Fruit fly (Drosophila melanogaster) whole organism, embryonic: ENCODE measurements around the gene CG43291.

Source experiments
- CG10209 ChIP-seq: fragments of 200-800 bp; sonication (Bioruptor generic); optimal IDR thresholded peaks from 3 replicates; lab custom pipeline; 2017; ENCODE audit warnings: missing biosample characterization, mild to moderate bottlenecking, missing genetic modification characterization, missing genetic modification reagents
- CG2116 ChIP-seq: fragments of 200-800 bp; sonication (Bioruptor generic); optimal IDR thresholded peaks from 3 replicates; lab custom pipeline; 2018; ENCODE audit warnings: missing biosample characterization, mild to moderate bottlenecking, missing genetic modification characterization
- CG2120 ChIP-seq: fragments of 200-800 bp; sonication (Bioruptor generic); optimal IDR thresholded peaks from 3 replicates; lab custom pipeline; 2016; ENCODE audit warnings: missing biosample characterization, missing genetic modification characterization
- CG2712 ChIP-seq: fragments of 200-800 bp; optimal IDR thresholded peaks from 3 replicates; lab custom pipeline; 2019; ENCODE audit warnings: missing biosample characterization, mild to moderate bottlenecking, missing genetic modification characterization, moderate library complexity
- CG3065 ChIP-seq: fragments of 200-800 bp; sonication (Bioruptor generic); optimal IDR thresholded peaks from 2 replicates; lab custom pipeline; 2016; ENCODE audit warnings: missing biosample characterization, missing genetic modification characterization
- CG34376 ChIP-seq: fragments of 200-800 bp; sonication (Bioruptor generic); optimal IDR thresholded peaks from 2 replicates; lab custom pipeline; 2018; ENCODE audit warnings: missing biosample characterization, mild to moderate bottlenecking, missing genetic modification characterization
- CG3847 ChIP-seq: fragments of 200-800 bp; sonication (Bioruptor generic); IDR thresholded peaks from 2 replicates; pipeline ENCODE4 v1.3.6; 2022; ENCODE audit warnings: missing biosample characterization, missing genetic modification characterization
- CG5953 ChIP-seq: fragments of 200-800 bp; sonication (Bioruptor generic); IDR thresholded peaks from 2 replicates; pipeline ENCODE4 v1.3.6; 2022; ENCODE audit warnings: missing biosample characterization, missing genetic modification characterization
- CG7556 ChIP-seq: fragments of 200-800 bp; sonication (Bioruptor generic); optimal IDR thresholded peaks from 2 replicates; lab custom pipeline; 2017; ENCODE audit warnings: missing biosample characterization, mild to moderate bottlenecking, missing genetic modification characterization
- CG9817 ChIP-seq: fragments of 200-800 bp; sonication (Bioruptor generic); optimal IDR thresholded peaks from 2 replicates; lab custom pipeline; 2018; ENCODE audit warnings: missing biosample characterization, mild to moderate bottlenecking, missing genetic modification characterization, moderate library complexity
- CG9932 ChIP-seq: fragments of 200-800 bp; sonication (Bioruptor generic); IDR thresholded peaks from 2 replicates; pipeline ENCODE4 v1.3.6; 2022; ENCODE audit warnings: missing biosample characterization, missing genetic modification characterization
- D19B ChIP-seq: fragments of 200-800 bp; sonication (Bioruptor generic); optimal IDR thresholded peaks from 2 replicates; lab custom pipeline; 2017; ENCODE audit warnings: missing biosample characterization, mild to moderate bottlenecking, missing genetic modification characterization
- Ets65A ChIP-seq: fragments of 200-800 bp; sonication (Bioruptor generic); peaks from one replicate; lab custom pipeline; 2016; ENCODE audit warnings: missing biosample characterization, missing genetic modification characterization
- H15 ChIP-seq: fragments of 200-800 bp; sonication (Bioruptor generic); IDR thresholded peaks from 3 replicates; pipeline ENCODE4 v1.3.6; 2022; ENCODE audit warnings: missing biosample characterization, missing genetic modification characterization
- Hmx ChIP-seq: fragments of 200-800 bp; sonication (Bioruptor generic); optimal IDR thresholded peaks from 2 replicates; lab custom pipeline; 2016; ENCODE audit warnings: missing biosample characterization, missing genetic modification characterization
- Lhr ChIP-seq: fragments of 200-800 bp; sonication (Bioruptor generic); optimal IDR thresholded peaks from 3 replicates; lab custom pipeline; 2017; ENCODE audit warnings: mild to moderate bottlenecking, missing biosample characterization, missing genetic modification reagents, missing genetic modification characterization
- Pdp1 ChIP-seq, 2 experiments: fragments of 200-800 bp; sonication (Bioruptor generic); optimal IDR thresholded peaks; 3 replicates each; lab custom pipeline; 2016; ENCODE audit warnings: missing biosample characterization in 2 of 2, missing genetic modification characterization in 2 of 2, mild to moderate bottlenecking in 1 of 2, moderate library complexity in 1 of 2
- Rfx ChIP-seq: fragments of 200-800 bp; sonication (Bioruptor generic); IDR thresholded peaks from 2 replicates; pipeline ENCODE4 v1.3.6; 2022; ENCODE audit warnings: missing biosample characterization, missing genetic modification characterization
- Six4 ChIP-seq: fragments of 200-800 bp; sonication (Bioruptor generic); optimal IDR thresholded peaks from 2 replicates; lab custom pipeline; 2016; ENCODE audit warnings: missing biosample characterization, missing genetic modification characterization
- YL-1 ChIP-seq: fragments of 200-800 bp; sonication (Bioruptor generic); optimal IDR thresholded peaks from 3 replicates; lab custom pipeline; 2017; ENCODE audit warnings: missing biosample characterization, mild to moderate bottlenecking, missing genetic modification characterization
- ac ChIP-seq: fragments of 200-800 bp; sonication (Bioruptor generic); optimal IDR thresholded peaks from 3 replicates; lab custom pipeline; 2017; ENCODE audit warnings: missing biosample characterization, mild to moderate bottlenecking, missing genetic modification characterization
- amos ChIP-seq: fragments of 200-800 bp; sonication (Bioruptor generic); IDR thresholded peaks from 2 replicates; pipeline ENCODE4 v1.3.6; 2022; ENCODE audit warnings: missing biosample characterization, missing genetic modification characterization; ENCODE audit not compliant: partially characterized antibody
- ap ChIP-seq: fragments of 200-800 bp; sonication (Bioruptor generic); IDR thresholded peaks from 2 replicates; pipeline ENCODE4 v1.3.6; 2022; ENCODE audit warnings: missing biosample characterization, missing genetic modification characterization
- ato ChIP-seq: fragments of 200-800 bp; sonication (Bioruptor generic); IDR thresholded peaks from 2 replicates; pipeline ENCODE4 v1.3.6; 2022; ENCODE audit warnings: missing biosample characterization, missing genetic modification characterization; ENCODE audit not compliant: partially characterized antibody
- bbx ChIP-seq: fragments of 200-800 bp; sonication (Bioruptor generic); IDR thresholded peaks from 2 replicates; pipeline ENCODE4 v1.3.6; 2022; ENCODE audit warnings: missing biosample characterization, missing genetic modification characterization; ENCODE audit not compliant: partially characterized antibody
- bigmax ChIP-seq: fragments of 200-800 bp; sonication (Bioruptor generic); optimal IDR thresholded peaks from 2 replicates; lab custom pipeline; 2018; ENCODE audit warnings: missing biosample characterization, mild to moderate bottlenecking, missing genetic modification characterization
- btn ChIP-seq: fragments of 200-800 bp; sonication (Bioruptor generic); optimal IDR thresholded peaks from 2 replicates; lab custom pipeline; 2016; ENCODE audit warnings: missing biosample characterization, missing genetic modification characterization
- croc ChIP-seq: fragments of 200-800 bp; sonication (Bioruptor generic); conservative IDR thresholded peaks from 3 replicates; pipeline ENCODE4 v1.3.6; 2022; ENCODE audit warnings: missing biosample characterization, missing genetic modification characterization
- cwo ChIP-seq: fragments of 200-800 bp; sonication (Bioruptor generic); optimal IDR thresholded peaks from 3 replicates; lab custom pipeline; 2017; ENCODE audit warnings: missing biosample characterization, missing genetic modification characterization, mild to moderate bottlenecking, moderate library complexity, missing genetic modification reagents
- da ChIP-seq: fragments of 200-800 bp; sonication (Bioruptor generic); optimal IDR thresholded peaks from 2 replicates; lab custom pipeline; 2016; ENCODE audit warnings: missing biosample characterization, missing genetic modification characterization
- dmrt99B ChIP-seq: fragments of 200-800 bp; sonication (Bioruptor generic); optimal IDR thresholded peaks from 2 replicates; lab custom pipeline; 2018; ENCODE audit warnings: missing biosample characterization, mild to moderate bottlenecking, missing genetic modification characterization, moderate library complexity
- dpn ChIP-seq, 2 experiments: fragments of 200-800 bp; sonication (Bioruptor generic); optimal IDR thresholded peaks; 3 replicates each; lab custom pipeline; 2016; ENCODE audit warnings: missing biosample characterization in 2 of 2, missing genetic modification characterization in 2 of 2
- esg ChIP-seq: fragments of 200-800 bp; sonication (Bioruptor generic); conservative IDR thresholded peaks from 2 replicates; pipeline ENCODE4 v1.3.6; 2022; ENCODE audit warnings: missing biosample characterization, missing genetic modification characterization
- fd102C ChIP-seq: fragments of 200-800 bp; sonication (Bioruptor generic); optimal IDR thresholded peaks from 2 replicates; lab custom pipeline; 2018; ENCODE audit warnings: missing biosample characterization, mild to moderate bottlenecking, missing genetic modification characterization, moderate library complexity
- kni ChIP-seq: fragments of 200-800 bp; sonication (Bioruptor generic); optimal IDR thresholded peaks from 3 replicates; lab custom pipeline; 2017; ENCODE audit warnings: mild to moderate bottlenecking, missing biosample characterization, missing genetic modification reagents, missing genetic modification characterization
- lbe ChIP-seq: fragments of 200-800 bp; sonication (Bioruptor generic); optimal IDR thresholded peaks from 2 replicates; lab custom pipeline; 2016; ENCODE audit warnings: missing biosample characterization, mild to moderate bottlenecking, missing genetic modification characterization
- oc ChIP-seq: fragments of 200-800 bp; sonication (Bioruptor generic); optimal IDR thresholded peaks from 2 replicates; lab custom pipeline; 2018; ENCODE audit warnings: missing biosample characterization, mild to moderate bottlenecking, missing genetic modification characterization, moderate library complexity
- pros ChIP-seq: fragments of 200-800 bp; sonication (Bioruptor generic); optimal IDR thresholded peaks from 3 replicates; lab custom pipeline; 2019; ENCODE audit warnings: missing biosample characterization, mild to moderate bottlenecking, missing genetic modification characterization, moderate library complexity
- slbo ChIP-seq: fragments of 200-800 bp; sonication (Bioruptor generic); IDR thresholded peaks from 2 replicates; pipeline ENCODE4 v1.3.6; 2022; ENCODE audit warnings: missing biosample characterization, missing genetic modification characterization
- sug ChIP-seq: fragments of 200-800 bp; optimal IDR thresholded peaks from 2 replicates; lab custom pipeline; 2019; ENCODE audit warnings: missing biosample characterization, mild to moderate bottlenecking, missing genetic modification characterization, moderate library complexity
- tgo ChIP-seq: fragments of 200-800 bp; sonication (Bioruptor generic); IDR thresholded peaks from 3 replicates; pipeline ENCODE4 v1.3.6; 2022; ENCODE audit warnings: missing biosample characterization, missing genetic modification characterization
- zfh2 ChIP-seq: fragments of 200-800 bp; sonication (Bioruptor generic); optimal IDR thresholded peaks from 2 replicates; lab custom pipeline; 2016; ENCODE audit warnings: missing biosample characterization, missing genetic modification characterization

CG43291 gene

DNA sequence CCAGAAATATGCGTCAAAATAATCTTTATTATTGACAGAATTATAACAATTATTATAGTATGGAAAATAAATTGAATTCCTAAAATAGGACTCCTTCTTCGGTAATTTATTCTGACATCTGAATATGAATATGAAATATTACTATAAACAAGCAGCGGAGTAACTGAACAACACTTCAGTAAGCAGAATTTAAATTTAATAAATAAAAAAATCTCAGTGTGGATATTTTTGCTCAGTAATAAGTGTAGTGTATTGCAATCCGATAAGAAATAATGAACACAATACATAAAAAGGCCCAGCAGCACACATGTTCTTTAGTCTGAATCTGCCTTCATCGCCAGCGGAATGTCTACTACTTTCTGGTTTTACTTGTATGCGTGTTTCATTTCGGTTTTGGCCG, 11.3 kb upstream of the CG43291 start, which contains the start of gene CG43179:
CG43179 (plus strand) TSS at position 301 of the 400 bp plus-strand sequence.
- TF ChIP-seq Ets65A (GFP tag; lab: Kevin White, UChicago) (no peak), CG10209 (no peak), Pdp1 (GFP tag; optimal IDR thresholded peaks at IDR 0.05; lab: Kevin White, UChicago) (no peak), kni (GFP tag; lab: Kevin White, UChicago) (no peak), lbe (GFP tag; lab: Kevin White, UChicago) (no peak), CG2116 (GFP tag; lab: Kevin White, UChicago) (no peak), bbx (no peak), Lhr (GFP tag; lab: Kevin White, UChicago) (no peak), CG5953 (GFP tag; lab: Robert Waterston, UW) (no peak), Six4 (no peak), Hmx (GFP tag; lab: Kevin White, UChicago) (no peak), sug (no peak), dmrt99B (tag; lab: Kevin White, UChicago) (no peak), amos (GFP tag; lab: Robert Waterston, UW) (no peak), da (no peak), cwo (GFP tag; lab: Kevin White, UChicago) (no peak), CG3065 (GFP tag; lab: Kevin White, UChicago) (no peak), ap (GFP tag; lab: Robert Waterston, UW) (no peak)

DNA sequence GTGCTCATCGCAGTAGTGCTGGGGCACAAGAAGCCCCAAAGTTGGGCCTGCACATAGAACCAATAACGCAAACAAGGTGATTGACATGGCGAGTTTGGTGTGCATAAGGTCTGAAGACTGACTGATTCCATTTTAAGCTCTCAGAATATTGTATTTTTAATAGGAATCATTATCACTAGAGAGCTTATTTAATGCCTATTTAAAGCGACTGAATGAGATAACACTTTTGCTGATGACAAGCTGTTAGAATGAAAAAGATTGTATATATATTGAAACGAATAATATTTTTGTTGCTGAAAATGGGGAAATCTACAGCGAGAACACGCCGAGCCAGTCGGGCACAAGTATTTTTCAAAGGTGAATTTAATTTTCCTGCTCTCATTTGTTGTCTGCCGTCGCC, 894 bp upstream of the CG43291 start, which contains the start of gene CG9616:
CG9616 (minus strand) TSS at position 101 of the 400 bp plus-strand sequence.
- TF ChIP-seq fd102C (GFP tag; lab: Kevin White, UChicago), result no peak
- TF ChIP-seq Ets65A (GFP tag; lab: Kevin White, UChicago), result peak; percentile 68

DNA sequence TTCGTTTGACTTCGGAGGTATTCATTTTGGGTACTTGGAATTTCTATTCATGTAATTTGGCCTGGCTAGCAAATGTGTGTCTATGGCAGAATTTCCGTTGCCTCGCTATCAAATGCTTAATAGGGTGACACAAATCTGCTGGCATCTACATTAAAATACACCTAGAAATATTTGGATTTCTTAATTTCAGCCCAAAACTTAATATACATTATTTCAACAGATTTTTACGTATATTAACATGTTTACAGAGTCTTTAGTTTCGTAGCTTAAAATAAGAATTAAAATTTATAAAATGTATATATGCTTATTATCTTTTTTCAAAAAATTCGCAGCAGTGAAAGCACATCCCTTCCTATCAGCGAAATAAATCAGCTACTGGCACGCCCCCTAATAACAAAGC, 15.4 kb downstream of the CG43291 start, which contains the start of gene CG9624:
CG9624 (minus strand) TSS at position 101 of the 400 bp plus-strand sequence.
- TF ChIP-seq tgo (GFP tag; lab: Robert Waterston, UW) (no peak), ato (no peak), oc (no peak), pros (GFP tag; lab: Kevin White, UChicago) (no peak), bigmax (no peak), croc (no peak), ac (GFP tag; lab: Kevin White, UChicago) (no peak), dpn (GFP tag; optimal IDR thresholded peaks at IDR 0.05; lab: Kevin White, UChicago) (no peak)

DNA sequence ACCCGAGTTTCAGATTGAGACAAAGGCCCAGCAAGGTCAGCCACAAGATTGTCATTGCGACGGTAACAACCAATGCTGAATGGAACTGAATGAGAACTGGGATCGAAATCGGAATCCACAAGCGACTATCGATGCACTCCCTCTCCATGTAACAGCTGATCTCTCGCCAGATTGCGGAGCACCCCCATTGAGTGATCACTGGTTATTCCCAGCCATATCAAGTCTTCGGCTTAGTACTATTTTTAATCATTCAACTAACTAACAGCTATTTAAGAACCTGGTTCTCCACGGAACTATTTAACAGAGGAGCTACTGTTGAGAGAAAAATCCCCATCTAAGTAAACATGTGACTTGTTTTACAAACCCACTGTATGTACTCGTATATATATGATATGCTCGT, 17.8 kb downstream of the CG43291 start, which contains the start of gene CG9631:
CG9631 (minus strand) TSS at position 101 of the 400 bp plus-strand sequence.
- TF ChIP-seq Ets65A (GFP tag; lab: Kevin White, UChicago) (peak; percentile 6), CG34376 (no peak)
- TF ChIP-seq, all 482 proteins: peak for 1

DNA sequence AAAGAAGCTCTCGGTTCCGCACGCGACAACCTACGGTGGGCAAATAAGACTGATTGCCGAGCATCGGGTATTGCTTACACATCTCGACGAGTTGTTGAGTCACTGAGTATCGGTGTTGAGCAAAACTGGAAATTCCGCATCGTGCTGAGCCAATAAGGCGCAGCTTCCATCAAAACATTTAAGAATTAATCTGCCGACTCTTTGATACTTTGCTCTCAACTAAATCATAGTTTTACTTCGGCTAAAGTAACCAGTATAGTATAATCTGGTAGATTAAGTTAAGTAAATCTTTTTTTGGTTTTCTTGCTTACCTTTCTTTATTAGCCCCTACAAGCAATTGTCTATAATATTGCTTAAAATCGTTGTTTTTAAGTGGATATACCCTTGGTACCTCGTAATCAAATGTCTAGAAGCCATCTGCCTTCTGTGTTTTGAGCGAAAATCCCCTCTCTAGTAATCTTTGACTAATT, 20.3 kb downstream of the CG43291 start, which contains the start of gene Sp212:
Sp212 (minus strand) TSS at position 51 of the 470 bp plus-strand sequence.
- TF ChIP-seq CG2712 (no peak), CG9932 (GFP tag; lab: Robert Waterston, UW) (peak; percentile 45; the same call in 1 of the 2 replicates), Rfx (peak; percentile 43; the same call in 1 of the 2 replicates), zfh2 (GFP tag; lab: Kevin White, UChicago) (no peak), YL-1 (GFP tag; lab: Kevin White, UChicago) (no peak), btn (no peak), Ets65A (GFP tag; lab: Kevin White, UChicago) (peak; percentile 49), CG7556 (GFP tag; lab: Kevin White, UChicago) (no peak), D19B (GFP tag; lab: Kevin White, UChicago) (peak; percentile 94), CG9817 (tag; lab: Kevin White, UChicago) (no peak), CG2120 (GFP tag; lab: Kevin White, UChicago) (peak; percentile 55), slbo (GFP tag; lab: Robert Waterston, UW) (peak; percentile 32; the same call in 1 of the 2 replicates), esg (GFP tag; lab: Robert Waterston, UW) (no peak), CG3847 (GFP tag; lab: Robert Waterston, UW) (no peak), H15 (no peak)
